Fruit fly (Drosophila melanogaster): ENCODE data around the gene CG6980.

Gene CG6980

dm6 chr3R:24829887-24830351 is 22.5 kb downstream of the CG6980 start, which contains the start of the genes Kaz and CG43273 (continued):
- TF ChIP-seq CrebA (GFP tag; optimal IDR thresholded peaks at IDR 0.05; ENCODE audit: borderline replicate concordance) (no peak), sage (GFP tag; optimal IDR thresholded peaks at IDR 0.05) (peak; percentile 68), Mio (GFP tag; optimal IDR thresholded peaks at IDR 0.05) (no peak), dsf (GFP tag; optimal IDR thresholded peaks at IDR 0.05; ENCODE audit: borderline replicate concordance) (no peak), OdsH (GFP tag; optimal IDR thresholded peaks at IDR 0.05) (peak; percentile 49)

dm6 chr3R:24833652-24834051 is 26.2 kb downstream of the CG6980 start, which contains the start of gene sosie:
Gene sosie (plus strand): TSS chr3R:24833952.
- TF ChIP-seq CG32264 (GFP tag; optimal IDR thresholded peaks at IDR 0.05) (no peak), fru (GFP tag; optimal IDR thresholded peaks at IDR 0.05) (no peak), Dfd (GFP tag; optimal IDR thresholded peaks at IDR 0.05) (no peak), CrebA (GFP tag; optimal IDR thresholded peaks at IDR 0.05; ENCODE audit: borderline replicate concordance) (no peak), dl (GFP tag; optimal IDR thresholded peaks at IDR 0.05; ENCODE audit: insufficient read depth in 1 of 2, partially characterized antibody in 2 of 2) (no peak), br (GFP tag; optimal IDR thresholded peaks at IDR 0.05) (no peak), GATAd (GFP tag; optimal IDR thresholded peaks at IDR 0.05) (no peak), N (GFP tag; optimal IDR thresholded peaks at IDR 0.05) (no peak), OdsH (GFP tag; optimal IDR thresholded peaks at IDR 0.05) (no peak), usp (GFP tag; optimal IDR thresholded peaks at IDR 0.05) (no peak), Hnf4 (GFP tag; optimal IDR thresholded peaks at IDR 0.05) (no peak), Abd-B (GFP tag; optimal IDR thresholded peaks at IDR 0.05) (no peak), Sp1 (GFP tag; optimal IDR thresholded peaks at IDR 0.05) (no peak), brk (GFP tag; optimal IDR thresholded peaks at IDR 0.05) (no peak), Hr78 (GFP tag; optimal IDR thresholded peaks at IDR 0.05) (no peak), Vsx2 (GFP tag; optimal IDR thresholded peaks at IDR 0.05; ENCODE audit: partially characterized antibody) (no peak), sage (GFP tag; optimal IDR thresholded peaks at IDR 0.05) (no peak), Rel (GFP tag; optimal IDR thresholded peaks at IDR 0.05) (no peak), Rel (tag; optimal IDR thresholded peaks at IDR 0.05) (no peak), lola (GFP tag; optimal IDR thresholded peaks at IDR 0.05) (no peak)

- TF ChIP-seq dmrt93B (GFP tag; optimal IDR thresholded peaks at IDR 0.05) = no peak
- TF ChIP-seq Hr83 (GFP tag; optimal IDR thresholded peaks at IDR 0.05; ENCODE audit: poor library complexity, severe bottlenecking) = no peak
- TF ChIP-seq woc (GFP tag; optimal IDR thresholded peaks at IDR 0.05) = no peak
- no peak for TF ChIP-seq HLH106 (tag; optimal IDR thresholded peaks at IDR 0.05)
- no peak for TF ChIP-seq usp (GFP tag; optimal IDR thresholded peaks at IDR 0.05)
- TF ChIP-seq psq (GFP tag; optimal IDR thresholded peaks at IDR 0.05) = no peak
These were observed 33.6 kb downstream of the CG6980 start, which contains the start of gene CG33658 for dm6 chr3R:24841063-24841462. Gene CG33658 (minus strand): TSS chr3R:24841163.

dm6 chr3R:24841635-24842034 is 34.2 kb downstream of the CG6980 start, which contains the start of gene Esp:
Gene Esp (plus strand): TSS chr3R:24841935.
- TF ChIP-seq fru (GFP tag; optimal IDR thresholded peaks at IDR 0.05) = no peak
- TF ChIP-seq rgr (GFP tag; optimal IDR thresholded peaks at IDR 0.05) = no peak
- no peak for TF ChIP-seq CG9705 (GFP tag; optimal IDR thresholded peaks at IDR 0.05)
- TF ChIP-seq Dfd (GFP tag; optimal IDR thresholded peaks at IDR 0.05) = no peak
- TF ChIP-seq Hr78 (GFP tag; optimal IDR thresholded peaks at IDR 0.05) = no peak
- no peak for TF ChIP-seq br (GFP tag; optimal IDR thresholded peaks at IDR 0.05)
- no peak for TF ChIP-seq Dif (GFP tag; optimal IDR thresholded peaks at IDR 0.05; ENCODE audit: partially characterized antibody)
- TF ChIP-seq HLH106 (tag; optimal IDR thresholded peaks at IDR 0.05) = no peak
- TF ChIP-seq dmrt93B (GFP tag; optimal IDR thresholded peaks at IDR 0.05) = no peak
- TF ChIP-seq Mio (GFP tag; optimal IDR thresholded peaks at IDR 0.05) = no peak
- no peak for TF ChIP-seq tai (GFP tag; optimal IDR thresholded peaks at IDR 0.05)
- TF ChIP-seq usp (GFP tag; optimal IDR thresholded peaks at IDR 0.05) = no peak
- no peak for TF ChIP-seq dsf (GFP tag; optimal IDR thresholded peaks at IDR 0.05; ENCODE audit: borderline replicate concordance)
- TF ChIP-seq Sp1 (GFP tag; optimal IDR thresholded peaks at IDR 0.05) = no peak
- no peak for TF ChIP-seq brk (GFP tag; optimal IDR thresholded peaks at IDR 0.05)
- no peak for TF ChIP-seq psq (GFP tag; optimal IDR thresholded peaks at IDR 0.05)
- no peak for TF ChIP-seq jim (GFP tag; optimal IDR thresholded peaks at IDR 0.05)
